Fruit fly (Drosophila melanogaster): ENCODE data around the gene nyo.

The nyo gene

DNA sequence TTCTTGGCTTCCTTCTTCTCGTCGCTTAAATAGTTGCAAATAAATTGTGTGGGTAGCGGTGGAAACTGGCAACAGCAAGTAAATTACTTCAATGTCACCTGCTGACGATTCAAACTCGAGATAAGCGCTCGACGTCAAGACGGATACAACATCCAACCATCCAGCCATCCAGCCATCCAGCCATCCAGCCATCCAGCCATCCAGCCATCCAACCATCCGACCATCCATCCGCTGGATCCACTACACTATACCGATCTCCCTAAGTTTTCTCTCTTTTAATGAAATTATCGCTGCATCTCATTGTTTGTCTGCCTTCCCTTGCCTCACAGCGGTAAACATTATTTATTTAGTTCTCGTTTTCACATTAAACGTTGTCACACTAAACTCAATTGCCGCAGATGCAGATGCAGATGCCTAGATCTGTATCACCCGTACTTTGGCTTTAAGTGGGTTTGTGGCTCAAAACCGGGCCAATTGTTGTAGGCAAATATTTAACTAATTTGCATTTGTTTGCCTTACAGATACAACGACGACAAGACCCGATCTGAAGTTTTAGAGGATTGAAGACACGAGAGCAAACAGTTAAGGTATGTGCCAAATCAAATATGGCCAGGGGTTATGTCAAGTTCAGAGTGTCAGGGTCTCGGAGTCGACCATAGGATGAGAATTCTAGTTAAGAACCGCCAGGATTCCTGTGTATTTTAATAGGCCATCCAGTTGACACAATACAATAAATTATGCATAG is 6.1 kb downstream of the nyo start (continued):
- no peak for TF ChIP-seq Scr (GFP tag; IDR thresholded peaks at IDR 0.05; ENCODE audit: partially characterized antibody)
- TF ChIP-seq CG12104 (GFP tag; optimal IDR thresholded peaks at IDR 0.05): no peak
- no peak for TF ChIP-seq wor (GFP tag; IDR thresholded peaks at IDR 0.05)
- TF ChIP-seq CG10366 (GFP tag; IDR thresholded peaks at IDR 0.05): no peak
- TF ChIP-seq CG8388 (GFP tag; optimal IDR thresholded peaks at IDR 0.05): no peak
- TF ChIP-seq gcm (GFP tag; optimal IDR thresholded peaks at IDR 0.05): peak; percentile 0
- no peak for TF ChIP-seq CG8765 (GFP tag; IDR thresholded peaks at IDR 0.05)
- TF ChIP-seq Mad (GFP tag; optimal IDR thresholded peaks at IDR 0.05): no peak
- no peak for TF ChIP-seq Fer2 (tag; optimal IDR thresholded peaks at IDR 0.05)
- peak; percentile 66 for TF ChIP-seq fd102C (GFP tag; optimal IDR thresholded peaks at IDR 0.05)
- TF ChIP-seq CG13624 (GFP tag; optimal IDR thresholded peaks at IDR 0.05): no peak
- TF ChIP-seq CG9609 (GFP tag; optimal IDR thresholded peaks at IDR 0.05): no peak
- no peak for TF ChIP-seq dati (GFP tag; IDR thresholded peaks at IDR 0.05)
- no peak for TF ChIP-seq Trl (optimal IDR thresholded peaks at IDR 0.05)
- TF ChIP-seq Trl (GFP tag; optimal IDR thresholded peaks at IDR 0.05): no peak
- no peak for TF ChIP-seq chm (GFP tag; IDR thresholded peaks at IDR 0.05)
- no peak for TF ChIP-seq CG9215 (GFP tag; IDR thresholded peaks at IDR 0.05)
- no peak for TF ChIP-seq CG10431 (GFP tag; optimal IDR thresholded peaks at IDR 0.05)
- TF ChIP-seq CG15011 (GFP tag; optimal IDR thresholded peaks at IDR 0.05): no peak
- TF ChIP-seq Sry-β (GFP tag; optimal IDR thresholded peaks at IDR 0.05): no peak
- peak; percentile 33 for TF ChIP-seq Blimp-1 (GFP tag; optimal IDR thresholded peaks at IDR 0.05)
- no peak for TF ChIP-seq ab (GFP tag; optimal IDR thresholded peaks at IDR 0.05)
- TF ChIP-seq slou (GFP tag; optimal IDR thresholded peaks at IDR 0.05): no peak
- no peak for TF ChIP-seq CG11560 (tag; IDR thresholded peaks at IDR 0.05)
- TF ChIP-seq CrebB (tag; optimal IDR thresholded peaks at IDR 0.05): no peak
- no peak for TF ChIP-seq Meics (GFP tag; optimal IDR thresholded peaks at IDR 0.05)
- TF ChIP-seq Deaf1 (tag; optimal IDR thresholded peaks at IDR 0.05): no peak
- TF ChIP-seq Bteb2 (GFP tag; optimal IDR thresholded peaks at IDR 0.05): no peak
- peak; percentile 27 for TF ChIP-seq CG9727 (GFP tag; optimal IDR thresholded peaks at IDR 0.05)
- TF ChIP-seq CG6272 (GFP tag; IDR thresholded peaks at IDR 0.05): no peak
- TF ChIP-seq CG6765 (GFP tag; optimal IDR thresholded peaks at IDR 0.05): no peak
- no peak for TF ChIP-seq CG30020 (tag; optimal IDR thresholded peaks at IDR 0.05)
- no peak for TF ChIP-seq Sry-δ (GFP tag; optimal IDR thresholded peaks at IDR 0.05)
- TF ChIP-seq fu2 (GFP tag; optimal IDR thresholded peaks at IDR 0.05): no peak
- TF ChIP-seq sr (GFP tag; IDR thresholded peaks at IDR 0.05): no peak
- TF ChIP-seq kah (GFP tag; optimal IDR thresholded peaks at IDR 0.05): no peak
- no peak for TF ChIP-seq CG7786 (GFP tag; optimal IDR thresholded peaks at IDR 0.05)
- peak in 1 of 3 experiments; percentile 24 for TF ChIP-seq lola (GFP tag; optimal IDR thresholded peaks at IDR 0.05)
- TF ChIP-seq CG15514 (GFP tag; optimal IDR thresholded peaks at IDR 0.05): no peak
- TF ChIP-seq CG9817 (tag; optimal IDR thresholded peaks at IDR 0.05): no peak
- TF ChIP-seq sens-2 (GFP tag; IDR thresholded peaks at IDR 0.05): no peak
- 0 out of 3 replicates have a peak, but pooled peaks have one; percentile 43 for TF ChIP-seq gce (GFP tag; IDR thresholded peaks at IDR 0.05)
- TF ChIP-seq fd96Cb (tag; optimal IDR thresholded peaks at IDR 0.05): no peak
- no peak for TF ChIP-seq Poxn (GFP tag; IDR thresholded peaks at IDR 0.05)
- no peak for TF ChIP-seq CG18599 (GFP tag; optimal IDR thresholded peaks at IDR 0.05)
- TF ChIP-seq CG13296 (GFP tag; optimal IDR thresholded peaks at IDR 0.05): no peak
- TF ChIP-seq CG14667 (GFP tag; IDR thresholded peaks at IDR 0.05): no peak
- TF ChIP-seq lab (GFP tag; optimal IDR thresholded peaks at IDR 0.05): no peak
- TF ChIP-seq CG6689 (GFP tag; IDR thresholded peaks at IDR 0.05): peak; percentile 15; the same call in 1 of the 2 replicates
- TF ChIP-seq bowl (GFP tag; IDR thresholded peaks at IDR 0.05): no peak

Measured in whole organism, embryonic.